Worm (Caenorhabditis elegans) whole organism, L2 larva: Measurements from ENCODE around the gene ser-7.
A peak's percentile ranks its signal among the peaks of the same experiment; 100 is the strongest.

Experiments
- C34F6.9 ChIP-seq: fragments of 150-350 bp; optimal IDR thresholded peaks from 2 replicates; lab custom pipeline; 2014; ENCODE audit warnings: missing biosample characterization, missing genetic modification characterization
- F13H6.1 ChIP-seq: sonication (generic microtip); optimal IDR thresholded peaks from 2 replicates; lab custom pipeline; 2016; ENCODE audit warnings: missing genetic modification characterization, missing compliant biosample characterization
- Y55F3AM.14 ChIP-seq: fragments of 200-800 bp; sonication (Bioruptor generic); optimal IDR thresholded peaks from 2 replicates; lab custom pipeline; 2018; ENCODE audit warnings: mild to moderate bottlenecking, missing genetic modification characterization, missing compliant biosample characterization
- aly-2 ChIP-seq: fragments of 150-350 bp; optimal IDR thresholded peaks from 2 replicates; lab custom pipeline; 2014; ENCODE audit warnings: missing biosample characterization, missing genetic modification characterization
- ama-1 ChIP-seq: fragments of 150-350 bp; optimal IDR thresholded peaks from 2 replicates; lab custom pipeline; 2018; ENCODE audit warnings: inconsistent platforms
- blmp-1 ChIP-seq: sonication (generic microtip); optimal IDR thresholded peaks from 2 replicates; lab custom pipeline; 2017; ENCODE audit warnings: missing genetic modification characterization, mild to moderate bottlenecking, missing compliant biosample characterization, antibody characterized with exemption, moderate library complexity; ENCODE audit not compliant: insufficient read depth
- ceh-16 ChIP-seq: fragments of 150-350 bp; optimal IDR thresholded peaks from 2 replicates; lab custom pipeline; 2014; ENCODE audit warnings: missing biosample characterization, missing genetic modification characterization
- elt-1 ChIP-seq: fragments of 150-350 bp; optimal IDR thresholded peaks from 2 replicates; lab custom pipeline; 2014; ENCODE audit warnings: missing biosample characterization, missing genetic modification characterization
- elt-3 ChIP-seq: sonication (generic microtip); optimal IDR thresholded peaks from 2 replicates; lab custom pipeline; 2017; ENCODE audit warnings: missing biosample characterization, missing genetic modification characterization
- fos-1 ChIP-seq: fragments of 150-350 bp; optimal IDR thresholded peaks from 2 replicates; lab custom pipeline; 2014; ENCODE audit warnings: missing biosample characterization, missing genetic modification characterization
- gmeb-1 ChIP-seq: fragments of 150-350 bp; optimal IDR thresholded peaks from 2 replicates; lab custom pipeline; 2014; ENCODE audit warnings: missing biosample characterization, missing genetic modification characterization
- lin-13 ChIP-seq: fragments of 150-350 bp; optimal IDR thresholded peaks from 2 replicates; lab custom pipeline; 2014; ENCODE audit warnings: missing biosample characterization, missing genetic modification reagents, missing genetic modification characterization
- lin-39 ChIP-seq: fragments of 150-350 bp; optimal IDR thresholded peaks from 2 replicates; lab custom pipeline; 2014; ENCODE audit warnings: missing biosample characterization, missing genetic modification reagents, missing genetic modification characterization
- lsy-2 ChIP-seq, 2 experiments: fragments of 150-350 bp in 1 of 2; sonication (generic microtip) in 1 of 2; optimal IDR thresholded peaks; 2 replicates each; lab custom pipeline; 2014 to 2017; ENCODE audit warnings: missing biosample characterization in 2 of 2, missing genetic modification characterization in 2 of 2
- nhr-10 ChIP-seq: sonication (generic microtip); optimal IDR thresholded peaks from 2 replicates; lab custom pipeline; 2017; ENCODE audit warnings: missing biosample characterization, missing genetic modification characterization
- nhr-11 ChIP-seq: fragments of 150-350 bp; optimal IDR thresholded peaks from 2 replicates; lab custom pipeline; 2014; ENCODE audit warnings: missing biosample characterization, missing genetic modification characterization
- nhr-129 ChIP-seq: fragments of 150-350 bp; optimal IDR thresholded peaks from 2 replicates; lab custom pipeline; 2014; ENCODE audit warnings: missing biosample characterization, missing genetic modification characterization
- nhr-21 ChIP-seq: fragments of 150-350 bp; optimal IDR thresholded peaks from 2 replicates; lab custom pipeline; 2014; ENCODE audit warnings: missing biosample characterization, missing genetic modification characterization
- nhr-25 ChIP-seq: fragments of 150-350 bp; sonication (generic microtip); optimal IDR thresholded peaks from 3 replicates; lab custom pipeline; 2014; ENCODE audit warnings: missing biosample characterization, missing genetic modification characterization
- nhr-77 ChIP-seq: fragments of 150-350 bp; optimal IDR thresholded peaks from 2 replicates; lab custom pipeline; 2014; ENCODE audit warnings: missing biosample characterization, missing genetic modification characterization
- peb-1 ChIP-seq: fragments of 150-350 bp; optimal IDR thresholded peaks from 2 replicates; lab custom pipeline; 2014; ENCODE audit warnings: missing biosample characterization, missing genetic modification characterization
- sem-4 ChIP-seq: fragments of 150-350 bp; optimal IDR thresholded peaks from 2 replicates; lab custom pipeline; 2014; ENCODE audit warnings: missing biosample characterization, missing genetic modification reagents, missing genetic modification characterization
- skn-1 ChIP-seq: sonication (generic microtip); optimal IDR thresholded peaks from 2 replicates; lab custom pipeline; 2017; ENCODE audit warnings: missing biosample characterization, missing genetic modification characterization
- sma-9 ChIP-seq, 2 experiments: fragments of 150-350 bp in 1 of 2; sonication (generic microtip) in 1 of 2; optimal IDR thresholded peaks; 2 replicates each; lab custom pipeline; 2014 to 2016; ENCODE audit warnings: missing genetic modification characterization in 2 of 2, mild to moderate bottlenecking in 1 of 2, missing biosample characterization in 1 of 2, missing compliant biosample characterization in 1 of 2, missing genetic modification reagents in 1 of 2, moderate library complexity in 1 of 2
- unc-39 ChIP-seq: fragments of 150-350 bp; optimal IDR thresholded peaks from 2 replicates; lab custom pipeline; 2014; ENCODE audit warnings: missing biosample characterization, missing genetic modification characterization
- unc-55 ChIP-seq: fragments of 150-350 bp; sonication (generic microtip); optimal IDR thresholded peaks from 3 replicates; lab custom pipeline; 2014; ENCODE audit warnings: missing biosample characterization, missing genetic modification reagents, missing genetic modification characterization
- zag-1 ChIP-seq: fragments of 150-350 bp; optimal IDR thresholded peaks from 2 replicates; lab custom pipeline; 2014; ENCODE audit warnings: missing biosample characterization, missing genetic modification characterization
- ztf-1 ChIP-seq: fragments of 200-800 bp; sonication (Bioruptor generic); conservative IDR thresholded peaks from 2 replicates; pipeline ENCODE4 v1.3.6; 2022; ENCODE audit warnings: missing genetic modification characterization, missing compliant biosample characterization
- ztf-4 ChIP-seq: fragments of 150-350 bp; optimal IDR thresholded peaks from 2 replicates; lab custom pipeline; 2014; ENCODE audit warnings: missing biosample characterization, missing genetic modification characterization

ser-7 gene

ce11 chrX:2704768-2705486 is 31.6 kb downstream of the ser-7 start:
- TF ChIP-seq nhr-129 (tag; lab: Kevin White, UChicago) (no peak), fos-1 (tag; lab: Kevin White, UChicago) (no peak), elt-3 (tag; lab: Kevin White, UChicago) (no peak), lsy-2 (tag; optimal IDR thresholded peaks at IDR 0.05; lab: Kevin White, UChicago) (no peak), gmeb-1 (tag; lab: Kevin White, UChicago) (no peak), ztf-1 (no peak), blmp-1 (tag; lab: Kevin White, UChicago) (peak; percentile 29), nhr-77 (tag; lab: Kevin White, UChicago) (no peak), nhr-25 (peak; percentile 41), lin-13 (no peak), nhr-21 (tag; lab: Kevin White, UChicago) (no peak), peb-1 (tag; lab: Kevin White, UChicago) (no peak)

- TF ChIP-seq F13H6.1 (tag; lab: Kevin White, UChicago) (no peak), ceh-16 (no peak), skn-1 (tag; lab: Kevin White, UChicago) (no peak), nhr-10 (no peak), C34F6.9 (tag; lab: Kevin White, UChicago) (no peak), Y55F3AM.14 (no peak), ama-1 (lab: Kevin White, UChicago) (no peak), nhr-25 (no peak)
- TF ChIP-seq, all 48 proteins: peak for 0
Observed at ce11 chrX:2705809-2706378, 32.5 kb downstream of the ser-7 start, which contains the start of gene igcm-3. Gene igcm-3 (minus strand): TSS chrX:2705859.

- TF ChIP-seq nhr-11 (tag; lab: Kevin White, UChicago) = no peak
- TF ChIP-seq unc-39 (tag; lab: Kevin White, UChicago) = no peak
- no peak for TF ChIP-seq sem-4 (tag; lab: Kevin White, UChicago)
- no peak for TF ChIP-seq Y55F3AM.14
- TF ChIP-seq ceh-16 = no peak
- no peak for TF ChIP-seq gmeb-1 (tag; lab: Kevin White, UChicago)
- no peak for TF ChIP-seq F13H6.1 (tag; lab: Kevin White, UChicago)
- TF ChIP-seq lin-39 (tag; lab: Kevin White, UChicago) = no peak
- TF ChIP-seq elt-1 (tag; lab: Kevin White, UChicago) = no peak
- no peak for TF ChIP-seq nhr-21 (tag; lab: Kevin White, UChicago)
- no peak for TF ChIP-seq ztf-1
- no peak for TF ChIP-seq C34F6.9 (tag; lab: Kevin White, UChicago)
- TF ChIP-seq ama-1 (lab: Kevin White, UChicago) = no peak
Observed at ce11 chrX:2707480-2708015, 34.2 kb downstream of the ser-7 start.

ce11 chrX:2709183-2709582 is 35.8 kb downstream of the ser-7 start:
- TF ChIP-seq elt-1 (tag; lab: Kevin White, UChicago) (peak; percentile 14), ceh-16 (peak; percentile 58), nhr-25 (peak; percentile 16), ztf-4 (tag; lab: Kevin White, UChicago) (no peak), zag-1 (tag; lab: Kevin White, UChicago) (no peak), unc-55 (GFP tag; lab: Kevin White, UChicago) (no peak), nhr-129 (tag; lab: Kevin White, UChicago) (peak; percentile 2)

ce11 chrX:2712984-2713383 is 39.6 kb downstream of the ser-7 start:
- no peak for TF ChIP-seq zag-1 (tag; lab: Kevin White, UChicago)
- TF ChIP-seq aly-2 (tag; lab: Kevin White, UChicago) = no peak
- peak; percentile 5 for TF ChIP-seq sma-9 (GFP tag; optimal IDR thresholded peaks at IDR 0.05; lab: Kevin White, UChicago)
- TF ChIP-seq sma-9 (tag; optimal IDR thresholded peaks at IDR 0.05; lab: Kevin White, UChicago) = no peak
- TF ChIP-seq ceh-16 = peak; percentile 92
- TF ChIP-seq fos-1 (tag; lab: Kevin White, UChicago) = no peak
- peak; percentile 60 for TF ChIP-seq elt-1 (tag; lab: Kevin White, UChicago)
- no peak for TF ChIP-seq F13H6.1 (tag; lab: Kevin White, UChicago)
